Worm (Caenorhabditis elegans): ENCODE measurements around the gene B0348.10.
A peak's percentile ranks its signal among the peaks of the same experiment; 100 is the strongest.

The B0348.10 gene

ce11 chrV:8716-9246 is at the start of gene B0348.10:
Gene B0348.10, minus strand, starts transcription at chrV:8739.
- TF ChIP-seq tab-1 (GFP tag; IDR thresholded peaks at IDR 0.05) (0 out of 2 replicates have a peak, but pooled peaks have one; percentile 50), cog-1 (tag; optimal IDR thresholded peaks at IDR 0.05) (peak; percentile 50), ref-1 (GFP tag; conservative IDR thresholded peaks at IDR 0.05) (no peak), klf-2 (GFP tag; conservative IDR thresholded peaks at IDR 0.05) (no peak), T22C8.4 (GFP tag; IDR thresholded peaks at IDR 0.05) (peak; percentile 26; the same call in 1 of the 2 replicates), med-1 (GFP tag; optimal IDR thresholded peaks at IDR 0.05; ENCODE audit: insufficient read depth) (no peak), flt-1 (GFP tag; IDR thresholded peaks at IDR 0.05) (no peak), ztf-23 (GFP tag; IDR thresholded peaks at IDR 0.05) (peak; percentile 44; the same call in 1 of the 2 replicates), ztf-29 (GFP tag; IDR thresholded peaks at IDR 0.05) (no peak)

ce11 chrV:55946-56345 is 47.4 kb upstream of the B0348.10 start, which contains the start of gene srt-52:
Gene srt-52, minus strand, starts transcription at chrV:56046.
- TF ChIP-seq flt-1 (GFP tag; IDR thresholded peaks at IDR 0.05) (no peak), ztf-23 (GFP tag; IDR thresholded peaks at IDR 0.05) (no peak), ref-1 (GFP tag; conservative IDR thresholded peaks at IDR 0.05) (no peak), ztf-29 (GFP tag; IDR thresholded peaks at IDR 0.05) (no peak), med-1 (GFP tag; optimal IDR thresholded peaks at IDR 0.05; ENCODE audit: insufficient read depth) (no peak), cog-1 (tag; optimal IDR thresholded peaks at IDR 0.05) (no peak)

- TF ChIP-seq med-1 (GFP tag; optimal IDR thresholded peaks at IDR 0.05; ENCODE audit: insufficient read depth) (peak; percentile 57), klf-2 (GFP tag; conservative IDR thresholded peaks at IDR 0.05) (peak; percentile 85), ztf-23 (GFP tag; IDR thresholded peaks at IDR 0.05) (peak; percentile 90), ztf-29 (GFP tag; IDR thresholded peaks at IDR 0.05) (peak; percentile 81), cog-1 (tag; optimal IDR thresholded peaks at IDR 0.05) (no peak), ref-1 (GFP tag; conservative IDR thresholded peaks at IDR 0.05) (peak; percentile 72), T22C8.4 (GFP tag; IDR thresholded peaks at IDR 0.05) (peak; percentile 85), flt-1 (GFP tag; IDR thresholded peaks at IDR 0.05) (peak; percentile 90), tab-1 (GFP tag; IDR thresholded peaks at IDR 0.05) (peak; percentile 88)
Observed at ce11 chrV:53286-53685, 44.7 kb upstream of the B0348.10 start.

ce11 chrV:48622-49021 is 40.1 kb upstream of the B0348.10 start, which contains the start of gene B0348.1:
Gene B0348.1, plus strand, starts transcription at chrV:48922.
- no peak for TF ChIP-seq med-1 (GFP tag; optimal IDR thresholded peaks at IDR 0.05; ENCODE audit: insufficient read depth)
- no peak for TF ChIP-seq cog-1 (tag; optimal IDR thresholded peaks at IDR 0.05)
- no peak for TF ChIP-seq flt-1 (GFP tag; IDR thresholded peaks at IDR 0.05)
- no peak for TF ChIP-seq klf-2 (GFP tag; conservative IDR thresholded peaks at IDR 0.05)
- no peak for TF ChIP-seq T22C8.4 (GFP tag; IDR thresholded peaks at IDR 0.05)
- no peak for TF ChIP-seq ref-1 (GFP tag; conservative IDR thresholded peaks at IDR 0.05)
- TF ChIP-seq tab-1 (GFP tag; IDR thresholded peaks at IDR 0.05): no peak
- TF ChIP-seq ztf-29 (GFP tag; IDR thresholded peaks at IDR 0.05): no peak
- TF ChIP-seq ztf-23 (GFP tag; IDR thresholded peaks at IDR 0.05): no peak

ce11 chrV:47799-48198 is 39.3 kb upstream of the B0348.10 start:
- TF ChIP-seq flt-1 (GFP tag; IDR thresholded peaks at IDR 0.05) (no peak), med-1 (GFP tag; optimal IDR thresholded peaks at IDR 0.05; ENCODE audit: insufficient read depth) (no peak), klf-2 (GFP tag; conservative IDR thresholded peaks at IDR 0.05) (no peak), cog-1 (tag; optimal IDR thresholded peaks at IDR 0.05) (no peak), ztf-29 (GFP tag; IDR thresholded peaks at IDR 0.05) (no peak), T22C8.4 (GFP tag; IDR thresholded peaks at IDR 0.05) (no peak), tab-1 (GFP tag; IDR thresholded peaks at IDR 0.05) (no peak), ztf-23 (GFP tag; IDR thresholded peaks at IDR 0.05) (no peak), ref-1 (GFP tag; conservative IDR thresholded peaks at IDR 0.05) (no peak)

ce11 chrV:45010-45409 is 36.5 kb upstream of the B0348.10 start, which contains the start of gene B0348.2:
Gene B0348.2, plus strand, starts transcription at chrV:45310.
- TF ChIP-seq flt-1 (GFP tag; IDR thresholded peaks at IDR 0.05): no peak
- TF ChIP-seq med-1 (GFP tag; optimal IDR thresholded peaks at IDR 0.05; ENCODE audit: insufficient read depth): no peak
- no peak for TF ChIP-seq klf-2 (GFP tag; conservative IDR thresholded peaks at IDR 0.05)
- TF ChIP-seq ref-1 (GFP tag; conservative IDR thresholded peaks at IDR 0.05): no peak
- TF ChIP-seq T22C8.4 (GFP tag; IDR thresholded peaks at IDR 0.05): no peak
- TF ChIP-seq ztf-29 (GFP tag; IDR thresholded peaks at IDR 0.05): no peak
- TF ChIP-seq ztf-23 (GFP tag; IDR thresholded peaks at IDR 0.05): no peak
- no peak for TF ChIP-seq tab-1 (GFP tag; IDR thresholded peaks at IDR 0.05)
- TF ChIP-seq cog-1 (tag; optimal IDR thresholded peaks at IDR 0.05): no peak

- TF ChIP-seq ref-1 (GFP tag; conservative IDR thresholded peaks at IDR 0.05): no peak
- TF ChIP-seq ztf-29 (GFP tag; IDR thresholded peaks at IDR 0.05): no peak
- TF ChIP-seq med-1 (GFP tag; optimal IDR thresholded peaks at IDR 0.05; ENCODE audit: insufficient read depth): no peak
- TF ChIP-seq ztf-23 (GFP tag; IDR thresholded peaks at IDR 0.05): no peak
- no peak for TF ChIP-seq tab-1 (GFP tag; IDR thresholded peaks at IDR 0.05)
- no peak for TF ChIP-seq cog-1 (tag; optimal IDR thresholded peaks at IDR 0.05)
Observed at ce11 chrV:44026-44425, 35.5 kb upstream of the B0348.10 start.

ce11 chrV:43070-43469 is 34.5 kb upstream of the B0348.10 start:
- TF ChIP-seq klf-2 (GFP tag; conservative IDR thresholded peaks at IDR 0.05) (no peak), T22C8.4 (GFP tag; IDR thresholded peaks at IDR 0.05) (peak; percentile 70), ref-1 (GFP tag; conservative IDR thresholded peaks at IDR 0.05) (no peak)

- TF ChIP-seq tab-1 (GFP tag; IDR thresholded peaks at IDR 0.05) (no peak), flt-1 (GFP tag; IDR thresholded peaks at IDR 0.05) (no peak), ref-1 (GFP tag; conservative IDR thresholded peaks at IDR 0.05) (no peak), ztf-29 (GFP tag; IDR thresholded peaks at IDR 0.05) (no peak), ztf-23 (GFP tag; IDR thresholded peaks at IDR 0.05) (no peak), T22C8.4 (GFP tag; IDR thresholded peaks at IDR 0.05) (no peak), med-1 (GFP tag; optimal IDR thresholded peaks at IDR 0.05; ENCODE audit: insufficient read depth) (no peak), klf-2 (GFP tag; conservative IDR thresholded peaks at IDR 0.05) (no peak), cog-1 (tag; optimal IDR thresholded peaks at IDR 0.05) (no peak)
Observed at ce11 chrV:37729-38128, 29.2 kb upstream of the B0348.10 start.

- TF ChIP-seq flt-1 (GFP tag; IDR thresholded peaks at IDR 0.05) (no peak), med-1 (GFP tag; optimal IDR thresholded peaks at IDR 0.05; ENCODE audit: insufficient read depth) (no peak), klf-2 (GFP tag; conservative IDR thresholded peaks at IDR 0.05) (no peak), tab-1 (GFP tag; IDR thresholded peaks at IDR 0.05) (no peak)
Observed at ce11 chrV:29823-30222, 21.3 kb upstream of the B0348.10 start.

All from whole organism, midembryonic.